Worm (Caenorhabditis elegans) whole organism, midembryonic: ENCODE data around the gene cdh-8.
A peak's percentile ranks its signal among the peaks of the same experiment; 100 is the strongest.

Experiments used
- T22C8.4 ChIP-seq: fragments of 200-800 bp; sonication (Bioruptor generic); IDR thresholded peaks from 2 replicates; pipeline ENCODE4 v1.3.6; 2022; ENCODE audit warnings: missing genetic modification characterization, missing compliant biosample characterization
- cog-1 ChIP-seq: sonication (generic microtip); optimal IDR thresholded peaks from 2 replicates; lab custom pipeline; 2016; ENCODE audit warnings: missing genetic modification characterization, missing compliant biosample characterization
- flt-1 ChIP-seq: fragments of 200-800 bp; sonication (Bioruptor generic); IDR thresholded peaks from 2 replicates; pipeline ENCODE4 v1.3.6; 2022; ENCODE audit warnings: missing genetic modification characterization, missing compliant biosample characterization
- klf-2 ChIP-seq: fragments of 200-800 bp; sonication (Bioruptor generic); conservative IDR thresholded peaks from 2 replicates; pipeline ENCODE4 v1.3.6; 2022; ENCODE audit warnings: missing genetic modification reagents, missing genetic modification characterization, missing compliant biosample characterization
- med-1 ChIP-seq: sonication (generic microtip); optimal IDR thresholded peaks from 2 replicates; lab custom pipeline; 2017; ENCODE audit warnings: missing genetic modification characterization, mild to moderate bottlenecking, missing compliant biosample characterization, antibody characterized with exemption, missing genetic modification reagents; ENCODE audit not compliant: insufficient read depth
- ref-1 ChIP-seq: fragments of 200-800 bp; sonication (Bioruptor generic); conservative IDR thresholded peaks from 2 replicates; pipeline ENCODE4 v1.3.6; 2022; ENCODE audit warnings: missing genetic modification reagents, missing genetic modification characterization, missing compliant biosample characterization
- tab-1 ChIP-seq: fragments of 200-800 bp; sonication (Bioruptor generic); IDR thresholded peaks from 2 replicates; pipeline ENCODE4 v1.3.6; 2022; ENCODE audit warnings: missing genetic modification characterization, missing compliant biosample characterization
- ztf-23 ChIP-seq: fragments of 200-800 bp; sonication (Bioruptor generic); IDR thresholded peaks from 2 replicates; pipeline ENCODE4 v1.3.6; 2022; ENCODE audit warnings: missing genetic modification reagents, missing genetic modification characterization, missing compliant biosample characterization
- ztf-29 ChIP-seq: fragments of 200-800 bp; sonication (Bioruptor generic); IDR thresholded peaks from 2 replicates; pipeline ENCODE4 v1.3.6; 2022; ENCODE audit warnings: missing genetic modification reagents, missing genetic modification characterization, missing compliant biosample characterization

Gene cdh-8

ce11 chrIV:343279-343678, 3.7 kb downstream of the cdh-8 start:
- TF ChIP-seq T22C8.4 (GFP tag; lab: Robert Waterston, UW) = no peak
- TF ChIP-seq klf-2 = no peak
- no peak for TF ChIP-seq cog-1 (tag; lab: Kevin White, UChicago)
- no peak for TF ChIP-seq med-1
- TF ChIP-seq tab-1 (GFP tag; lab: Robert Waterston, UW) = no peak
- no peak for TF ChIP-seq ztf-23 (GFP tag; lab: Robert Waterston, UW)
- no peak for TF ChIP-seq ztf-29 (GFP tag; lab: Robert Waterston, UW)
- no peak for TF ChIP-seq flt-1 (GFP tag; lab: Robert Waterston, UW)
- TF ChIP-seq ref-1 (GFP tag; lab: Robert Waterston, UW) = no peak

ce11 chrIV:364983-365382, 25.4 kb downstream of the cdh-8 start:
- TF ChIP-seq T22C8.4 (GFP tag; lab: Robert Waterston, UW) (no peak), tab-1 (GFP tag; lab: Robert Waterston, UW) (no peak), ref-1 (GFP tag; lab: Robert Waterston, UW) (no peak), cog-1 (tag; lab: Kevin White, UChicago) (no peak), klf-2 (no peak), med-1 (no peak), ztf-23 (GFP tag; lab: Robert Waterston, UW) (no peak), ztf-29 (GFP tag; lab: Robert Waterston, UW) (no peak), flt-1 (GFP tag; lab: Robert Waterston, UW) (no peak)

- TF ChIP-seq ztf-23 (GFP tag; lab: Robert Waterston, UW) (no peak), cog-1 (tag; lab: Kevin White, UChicago) (peak; percentile 25)
Measured at ce11 chrIV:366406-366805, 26.8 kb downstream of the cdh-8 start.

- TF ChIP-seq T22C8.4 (GFP tag; lab: Robert Waterston, UW) (no peak), cog-1 (tag; lab: Kevin White, UChicago) (peak; percentile 22), ref-1 (GFP tag; lab: Robert Waterston, UW) (no peak), ztf-29 (GFP tag; lab: Robert Waterston, UW) (no peak), klf-2 (no peak), ztf-23 (GFP tag; lab: Robert Waterston, UW) (0 out of 2 replicates have a peak, but pooled peaks have one; percentile 47), tab-1 (GFP tag; lab: Robert Waterston, UW) (no peak), flt-1 (GFP tag; lab: Robert Waterston, UW) (peak; percentile 21; the same call in 1 of the 2 replicates), med-1 (no peak)
Measured at ce11 chrIV:372146-372789, 32.7 kb downstream of the cdh-8 start.

ce11 chrIV:373963-374362, 34.4 kb downstream of the cdh-8 start:
- no peak for TF ChIP-seq ztf-23 (GFP tag; lab: Robert Waterston, UW)
- no peak for TF ChIP-seq flt-1 (GFP tag; lab: Robert Waterston, UW)
- TF ChIP-seq ztf-29 (GFP tag; lab: Robert Waterston, UW) = no peak
- TF ChIP-seq cog-1 (tag; lab: Kevin White, UChicago) = no peak
- no peak for TF ChIP-seq tab-1 (GFP tag; lab: Robert Waterston, UW)
- TF ChIP-seq klf-2 = no peak
- no peak for TF ChIP-seq ref-1 (GFP tag; lab: Robert Waterston, UW)
- no peak for TF ChIP-seq T22C8.4 (GFP tag; lab: Robert Waterston, UW)
- no peak for TF ChIP-seq med-1

- no peak for TF ChIP-seq ztf-29 (GFP tag; lab: Robert Waterston, UW)
Measured at ce11 chrIV:375915-376314, 36.3 kb downstream of the cdh-8 start, which contains the start of gene fln-1. TSS of gene fln-1 (minus strand) at chrIV:376015.

ce11 chrIV:377791-378190, 38.2 kb downstream of the cdh-8 start:
- TF ChIP-seq ref-1 (GFP tag; lab: Robert Waterston, UW) = no peak
- TF ChIP-seq ztf-29 (GFP tag; lab: Robert Waterston, UW) = no peak
- no peak for TF ChIP-seq T22C8.4 (GFP tag; lab: Robert Waterston, UW)
- no peak for TF ChIP-seq ztf-23 (GFP tag; lab: Robert Waterston, UW)
- no peak for TF ChIP-seq flt-1 (GFP tag; lab: Robert Waterston, UW)
- no peak for TF ChIP-seq med-1
- TF ChIP-seq tab-1 (GFP tag; lab: Robert Waterston, UW) = no peak
- TF ChIP-seq cog-1 (tag; lab: Kevin White, UChicago) = no peak
- TF ChIP-seq klf-2 = no peak

- no peak for TF ChIP-seq flt-1 (GFP tag; lab: Robert Waterston, UW)
- no peak for TF ChIP-seq tab-1 (GFP tag; lab: Robert Waterston, UW)
- no peak for TF ChIP-seq ztf-23 (GFP tag; lab: Robert Waterston, UW)
- no peak for TF ChIP-seq klf-2
- no peak for TF ChIP-seq ref-1 (GFP tag; lab: Robert Waterston, UW)
- no peak for TF ChIP-seq cog-1 (tag; lab: Kevin White, UChicago)
- no peak for TF ChIP-seq T22C8.4 (GFP tag; lab: Robert Waterston, UW)
- no peak for TF ChIP-seq ztf-29 (GFP tag; lab: Robert Waterston, UW)
Measured at ce11 chrIV:378367-378766, 38.8 kb downstream of the cdh-8 start.

- TF ChIP-seq tab-1 (GFP tag; lab: Robert Waterston, UW) = no peak
- no peak for TF ChIP-seq flt-1 (GFP tag; lab: Robert Waterston, UW)
- no peak for TF ChIP-seq T22C8.4 (GFP tag; lab: Robert Waterston, UW)
- TF ChIP-seq ztf-23 (GFP tag; lab: Robert Waterston, UW) = no peak
- TF ChIP-seq ztf-29 (GFP tag; lab: Robert Waterston, UW) = no peak
- no peak for TF ChIP-seq cog-1 (tag; lab: Kevin White, UChicago)
- no peak for TF ChIP-seq ref-1 (GFP tag; lab: Robert Waterston, UW)
- no peak for TF ChIP-seq klf-2
- no peak for TF ChIP-seq med-1
Measured at ce11 chrIV:378838-379237, 39.2 kb downstream of the cdh-8 start.

ce11 chrIV:379605-380004, 40.0 kb downstream of the cdh-8 start:
- TF ChIP-seq ztf-23 (GFP tag; lab: Robert Waterston, UW) (no peak), ztf-29 (GFP tag; lab: Robert Waterston, UW) (no peak), T22C8.4 (GFP tag; lab: Robert Waterston, UW) (no peak), tab-1 (GFP tag; lab: Robert Waterston, UW) (no peak), klf-2 (no peak), flt-1 (GFP tag; lab: Robert Waterston, UW) (no peak), cog-1 (tag; lab: Kevin White, UChicago) (no peak), ref-1 (GFP tag; lab: Robert Waterston, UW) (no peak), med-1 (no peak)
